Worm (Caenorhabditis elegans) whole organism, L3 larva: ENCODE results near the gene C14A11.6.

Experiments used
- R02D3.7 ChIP-seq: fragments of 150-350 bp; optimal IDR thresholded peaks from 2 replicates; lab custom pipeline; 2014; ENCODE audit warnings: missing biosample characterization, missing genetic modification characterization
- ZK546.5 ChIP-seq: sonication (generic microtip); optimal IDR thresholded peaks from 2 replicates; lab custom pipeline; 2017; ENCODE audit warnings: missing biosample characterization, missing genetic modification characterization
- aly-2 ChIP-seq: fragments of 150-350 bp; optimal IDR thresholded peaks from 2 replicates; lab custom pipeline; 2014; ENCODE audit warnings: missing biosample characterization, missing genetic modification characterization
- ama-1 ChIP-seq: fragments of 150-350 bp; optimal IDR thresholded peaks from 2 replicates; lab custom pipeline; 2018
- ceh-16 ChIP-seq: sonication (generic microtip); optimal IDR thresholded peaks from 2 replicates; lab custom pipeline; 2017; ENCODE audit warnings: missing biosample characterization, missing genetic modification characterization
- ceh-28 ChIP-seq: fragments of 150-350 bp; optimal IDR thresholded peaks from 2 replicates; lab custom pipeline; 2014; ENCODE audit warnings: missing biosample characterization, missing genetic modification reagents, missing genetic modification characterization
- ceh-82 ChIP-seq: fragments of 150-350 bp; optimal IDR thresholded peaks from 2 replicates; lab custom pipeline; 2014; ENCODE audit warnings: missing biosample characterization, missing genetic modification characterization
- ceh-9 ChIP-seq: sonication (generic microtip); optimal IDR thresholded peaks from 2 replicates; lab custom pipeline; 2018; ENCODE audit warnings: missing biosample characterization, missing genetic modification characterization
- daf-12 ChIP-seq: fragments of 150-350 bp; optimal IDR thresholded peaks from 2 replicates; lab custom pipeline; 2014; ENCODE audit warnings: missing biosample characterization, missing genetic modification reagents, missing genetic modification characterization
- egl-27 ChIP-seq: sonication (generic microtip); optimal IDR thresholded peaks from 4 replicates; lab custom pipeline; 2017; ENCODE audit warnings: missing biosample characterization, missing genetic modification reagents, missing genetic modification characterization
- egl-5 ChIP-seq: fragments of 150-350 bp; optimal IDR thresholded peaks from 2 replicates; lab custom pipeline; 2017; ENCODE audit warnings: missing biosample characterization, missing genetic modification reagents, missing genetic modification characterization, inconsistent platforms
- elt-1 ChIP-seq: fragments of 150-350 bp; optimal IDR thresholded peaks from 2 replicates; lab custom pipeline; 2014; ENCODE audit warnings: missing biosample characterization, missing genetic modification characterization
- elt-2 ChIP-seq: sonication (generic microtip); optimal IDR thresholded peaks from 2 replicates; lab custom pipeline; 2016; ENCODE audit warnings: missing genetic modification reagents, mild to moderate bottlenecking, missing genetic modification characterization, missing compliant biosample characterization
- elt-3 ChIP-seq, 3 experiments: fragments of 150-350 bp in 1 of 3; sonication (generic microtip) in 2 of 3; optimal IDR thresholded peaks; 2 replicates in 2 of 3; 4 replicates in 1 of 3; lab custom pipeline; 2014 to 2017; ENCODE audit warnings: missing biosample characterization in 3 of 3, missing genetic modification characterization in 3 of 3
- fkh-10 ChIP-seq: sonication (generic microtip); optimal IDR thresholded peaks from 2 replicates; lab custom pipeline; 2017; ENCODE audit warnings: missing biosample characterization, missing genetic modification reagents, missing genetic modification characterization
- fkh-2 ChIP-seq: fragments of 150-350 bp; optimal IDR thresholded peaks from 2 replicates; lab custom pipeline; 2014; ENCODE audit warnings: missing biosample characterization, missing genetic modification reagents, missing genetic modification characterization
- fos-1 ChIP-seq: fragments of 150-350 bp; optimal IDR thresholded peaks from 2 replicates; lab custom pipeline; 2014; ENCODE audit warnings: missing biosample characterization, missing genetic modification characterization
- hmg-11 ChIP-seq: sonication (generic microtip); optimal IDR thresholded peaks from 2 replicates; lab custom pipeline; 2016; ENCODE audit warnings: missing genetic modification characterization, missing compliant biosample characterization
- jun-1 ChIP-seq: fragments of 150-350 bp; optimal IDR thresholded peaks from 2 replicates; lab custom pipeline; 2014; ENCODE audit warnings: missing biosample characterization, missing genetic modification reagents, missing genetic modification characterization
- lin-15B ChIP-seq: fragments of 150-350 bp; optimal IDR thresholded peaks from 2 replicates; lab custom pipeline; 2014; ENCODE audit warnings: missing biosample characterization, missing genetic modification characterization
- lin-39 ChIP-seq: fragments of 150-350 bp; optimal IDR thresholded peaks from 2 replicates; lab custom pipeline; 2018; ENCODE audit warnings: missing biosample characterization, missing genetic modification reagents, missing genetic modification characterization
- lsy-12 ChIP-seq: sonication (generic microtip); optimal IDR thresholded peaks from 2 replicates; lab custom pipeline; 2016; ENCODE audit warnings: mild to moderate bottlenecking, missing genetic modification characterization, missing compliant biosample characterization
- mdl-1 ChIP-seq: fragments of 150-350 bp; optimal IDR thresholded peaks from 2 replicates; lab custom pipeline; 2014; ENCODE audit warnings: missing biosample characterization, missing genetic modification characterization
- mml-1 ChIP-seq: fragments of 150-350 bp; sonication (generic microtip); optimal IDR thresholded peaks from 3 replicates; lab custom pipeline; 2014; ENCODE audit warnings: missing biosample characterization, missing genetic modification characterization
- nfya-1 ChIP-seq: sonication (generic microtip); optimal IDR thresholded peaks from 2 replicates; lab custom pipeline; 2017; ENCODE audit warnings: missing genetic modification characterization, mild to moderate bottlenecking, missing compliant biosample characterization, antibody characterized with exemption, moderate library complexity; ENCODE audit not compliant: insufficient read depth
- nhr-11 ChIP-seq: fragments of 150-350 bp; optimal IDR thresholded peaks from 2 replicates; lab custom pipeline; 2014; ENCODE audit warnings: missing biosample characterization, missing genetic modification characterization
- nhr-12 ChIP-seq: fragments of 150-350 bp; optimal IDR thresholded peaks from 2 replicates; lab custom pipeline; 2014; ENCODE audit warnings: missing biosample characterization, missing genetic modification characterization
- nhr-23 ChIP-seq: fragments of 150-350 bp; optimal IDR thresholded peaks from 2 replicates; lab custom pipeline; 2014; ENCODE audit warnings: missing biosample characterization, missing genetic modification reagents, missing genetic modification characterization
- nhr-237 ChIP-seq: fragments of 150-350 bp; optimal IDR thresholded peaks from 2 replicates; lab custom pipeline; 2014; ENCODE audit warnings: missing biosample characterization, missing genetic modification characterization
- nhr-25 ChIP-seq: sonication (generic microtip); optimal IDR thresholded peaks from 2 replicates; lab custom pipeline; 2017; ENCODE audit warnings: missing biosample characterization, missing genetic modification characterization
- nhr-28 ChIP-seq: fragments of 150-350 bp; optimal IDR thresholded peaks from 2 replicates; lab custom pipeline; 2014; ENCODE audit warnings: missing biosample characterization, missing genetic modification characterization
- nhr-43 ChIP-seq: sonication (generic microtip); optimal IDR thresholded peaks from 2 replicates; lab custom pipeline; 2016; ENCODE audit warnings: mild to moderate bottlenecking, missing genetic modification characterization, missing compliant biosample characterization; ENCODE audit not compliant: poor library complexity, severe bottlenecking
- nhr-67 ChIP-seq: fragments of 150-350 bp; optimal IDR thresholded peaks from 2 replicates; lab custom pipeline; 2014; ENCODE audit warnings: missing biosample characterization, missing genetic modification characterization
- nhr-76 ChIP-seq: fragments of 150-350 bp; sonication (generic microtip); optimal IDR thresholded peaks from 5 replicates; lab custom pipeline; 2014; ENCODE audit warnings: missing biosample characterization, missing genetic modification characterization
- nhr-77 ChIP-seq: fragments of 150-350 bp; optimal IDR thresholded peaks from 2 replicates; lab custom pipeline; 2014; ENCODE audit warnings: missing biosample characterization, missing genetic modification characterization
- pha-4 ChIP-seq: fragments of 150-350 bp; optimal IDR thresholded peaks from 2 replicates; lab custom pipeline; 2014; ENCODE audit warnings: missing biosample characterization, missing genetic modification reagents, missing genetic modification characterization
- pqm-1 ChIP-seq: fragments of 150-350 bp; optimal IDR thresholded peaks from 2 replicates; lab custom pipeline; 2017; ENCODE audit warnings: missing biosample characterization, missing genetic modification characterization, inconsistent platforms
- sea-2 ChIP-seq: fragments of 150-350 bp; sonication (generic microtip); optimal IDR thresholded peaks from 4 replicates; lab custom pipeline; 2014; ENCODE audit warnings: missing biosample characterization, missing genetic modification reagents, missing genetic modification characterization
- skn-1 ChIP-seq: fragments of 150-350 bp; optimal IDR thresholded peaks from 2 replicates; lab custom pipeline; 2014; ENCODE audit warnings: missing biosample characterization, missing genetic modification characterization
- snpc-4 ChIP-seq: fragments of 150-350 bp; optimal IDR thresholded peaks from 2 replicates; lab custom pipeline; 2014; ENCODE audit warnings: missing biosample characterization, missing genetic modification characterization
- tbx-2 ChIP-seq: sonication (generic microtip); optimal IDR thresholded peaks from 2 replicates; lab custom pipeline; 2016; ENCODE audit warnings: mild to moderate bottlenecking, missing genetic modification characterization, missing compliant biosample characterization
- unc-39 ChIP-seq: sonication (generic microtip); optimal IDR thresholded peaks from 4 replicates; lab custom pipeline; 2017; ENCODE audit warnings: missing biosample characterization, missing genetic modification characterization
- unc-62 ChIP-seq: fragments of 150-350 bp; sonication (generic microtip); optimal IDR thresholded peaks from 4 replicates; lab custom pipeline; 2014; ENCODE audit warnings: missing biosample characterization, missing genetic modification reagents, missing genetic modification characterization
- zag-1 ChIP-seq: fragments of 150-350 bp; optimal IDR thresholded peaks from 2 replicates; lab custom pipeline; 2014; ENCODE audit warnings: missing biosample characterization, missing genetic modification characterization
- ztf-11 ChIP-seq: fragments of 150-350 bp; optimal IDR thresholded peaks from 2 replicates; lab custom pipeline; 2014; ENCODE audit warnings: missing biosample characterization, missing genetic modification characterization
- ztf-4 ChIP-seq: fragments of 150-350 bp; optimal IDR thresholded peaks from 2 replicates; lab custom pipeline; 2014; ENCODE audit warnings: missing biosample characterization, missing genetic modification characterization

The C14A11.6 gene

DNA sequence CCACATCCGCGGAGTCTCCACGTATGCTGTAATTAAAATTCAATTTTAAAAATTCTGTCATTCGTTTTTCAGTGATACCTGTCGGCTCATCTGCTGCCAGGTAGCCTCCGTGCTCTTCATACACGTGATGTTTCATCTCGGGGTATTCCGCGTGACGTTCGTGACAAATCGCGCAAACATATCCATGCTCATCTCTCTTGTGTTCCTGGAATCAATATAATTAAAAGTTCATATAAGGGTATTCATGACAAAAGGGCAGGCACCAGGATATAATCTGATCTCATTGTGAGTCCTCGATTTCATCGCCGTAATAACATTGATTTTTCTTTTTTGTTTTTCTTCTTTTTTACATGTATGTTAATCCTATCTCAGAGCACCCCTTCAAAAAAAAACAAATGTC lies 40.0 kb upstream of the C14A11.6 start:
- peak; percentile 9 for TF ChIP-seq ama-1
- no peak for TF ChIP-seq mdl-1 (tag; lab: Kevin White, UChicago)
- TF ChIP-seq, all 47 proteins: peak for 1

DNA sequence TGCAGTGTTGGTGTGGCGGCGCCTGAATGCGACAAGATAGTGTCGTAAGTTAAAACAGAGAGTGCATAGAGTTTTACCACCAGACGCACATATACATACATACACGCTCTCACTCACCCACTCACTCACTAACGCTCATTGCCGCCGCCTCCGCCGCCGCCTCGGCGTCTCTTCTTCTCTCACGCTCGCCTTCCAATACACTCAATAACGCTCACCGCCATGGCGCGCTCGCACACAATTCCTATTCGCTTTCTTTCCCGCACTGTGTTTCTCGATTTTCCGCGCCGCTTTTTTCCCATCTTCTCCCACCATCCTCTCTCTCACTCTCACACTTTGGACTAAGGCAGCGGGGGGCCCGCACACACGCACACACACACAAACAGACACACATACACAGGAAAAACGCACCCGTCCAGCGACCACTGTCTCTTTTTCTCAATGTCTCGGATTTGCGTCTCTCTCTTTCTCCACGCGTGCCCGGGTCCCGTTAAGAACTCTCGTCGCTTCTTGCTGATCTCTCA lies 38.5 kb upstream of the C14A11.6 start, which contains the start of gene kin-29:
TSS of gene kin-29 (minus strand) at position 51 of the 521 bp plus-strand sequence.
- TF ChIP-seq tbx-2 (tag; lab: Kevin White, UChicago) = peak; percentile 83
- TF ChIP-seq sea-2 (GFP tag; lab: Kevin White, UChicago) = no peak
- no peak for TF ChIP-seq nhr-77
- TF ChIP-seq unc-62 = peak; percentile 61
- no peak for TF ChIP-seq daf-12 (tag; lab: Kevin White, UChicago)
- peak; percentile 81 for TF ChIP-seq lsy-12
- peak; percentile 71 for TF ChIP-seq ceh-28 (tag; lab: Kevin White, UChicago)
- TF ChIP-seq lin-39 = peak; percentile 77
- TF ChIP-seq nhr-25 (tag; lab: Kevin White, UChicago) = peak; percentile 80
- TF ChIP-seq elt-2 = peak; percentile 83
- TF ChIP-seq zag-1 (tag; lab: Kevin White, UChicago) = peak; percentile 18
- no peak for TF ChIP-seq skn-1 (tag; lab: Kevin White, UChicago)
- TF ChIP-seq R02D3.7 (tag; lab: Kevin White, UChicago) = peak; percentile 31
- TF ChIP-seq fos-1 = peak; percentile 68
- TF ChIP-seq unc-39 (tag; lab: Kevin White, UChicago) = no peak
- no peak for TF ChIP-seq ztf-11 (tag; lab: Kevin White, UChicago)
- no peak for TF ChIP-seq pqm-1 (tag; lab: Kevin White, UChicago)
- TF ChIP-seq ceh-82 (tag; lab: Kevin White, UChicago) = no peak
- TF ChIP-seq egl-5 (tag; lab: Kevin White, UChicago) = peak; percentile 20
- TF ChIP-seq nhr-12 = no peak
- no peak for TF ChIP-seq mml-1 (tag; lab: Kevin White, UChicago)
- TF ChIP-seq ZK546.5 = no peak
- TF ChIP-seq ztf-4 (tag; lab: Kevin White, UChicago) = peak; percentile 28
- no peak for TF ChIP-seq fkh-2
- TF ChIP-seq fkh-10 (GFP tag; lab: Kevin White, UChicago) = peak; percentile 65
- TF ChIP-seq nhr-67 (tag; lab: Kevin White, UChicago) = no peak
- peak; percentile 37 for TF ChIP-seq mdl-1 (tag; lab: Kevin White, UChicago)
- peak; percentile 92 for TF ChIP-seq jun-1 (tag; lab: Kevin White, UChicago)
- TF ChIP-seq aly-2 = no peak
- TF ChIP-seq ceh-9 (tag; lab: Kevin White, UChicago) = no peak
- TF ChIP-seq elt-1 (tag; lab: Kevin White, UChicago) = peak; percentile 69
- no peak for TF ChIP-seq nhr-28 (tag; lab: Kevin White, UChicago)
- peak; percentile 60 for TF ChIP-seq pha-4
- TF ChIP-seq lin-15B (tag; lab: Kevin White, UChicago) = peak; percentile 45
- TF ChIP-seq nhr-43 = peak; percentile 41
- TF ChIP-seq nfya-1 (tag; lab: Kevin White, UChicago) = peak; percentile 90
- peak; percentile 88 for TF ChIP-seq egl-27 (tag; lab: Kevin White, UChicago)
- TF ChIP-seq nhr-76 (tag; lab: Kevin White, UChicago) = no peak
- TF ChIP-seq elt-3 (tag; optimal IDR thresholded peaks at IDR 0.05; lab: Kevin White, UChicago) = no peak
- TF ChIP-seq snpc-4 (tag; lab: Kevin White, UChicago) = peak; percentile 50
- no peak for TF ChIP-seq ama-1
- peak; percentile 99 for TF ChIP-seq hmg-11 (tag; lab: Kevin White, UChicago)
- no peak for TF ChIP-seq ceh-16 (tag; lab: Kevin White, UChicago)
- TF ChIP-seq nhr-237 (tag; lab: Kevin White, UChicago) = no peak
- TF ChIP-seq nhr-23 = peak; percentile 56
- TF ChIP-seq nhr-11 (tag; lab: Kevin White, UChicago) = peak; percentile 70
